Worm (Caenorhabditis elegans): Measurements from ENCODE around the gene atp-2.

- no peak for TF ChIP-seq elt-3 (tag; optimal IDR thresholded peaks at IDR 0.05)
- no peak for TF ChIP-seq zag-1 (tag; optimal IDR thresholded peaks at IDR 0.05)
- no peak for TF ChIP-seq mdl-1 (tag; optimal IDR thresholded peaks at IDR 0.05)
- TF ChIP-seq lin-15B (tag; optimal IDR thresholded peaks at IDR 0.05), result no peak
- TF ChIP-seq snpc-4 (tag; optimal IDR thresholded peaks at IDR 0.05), result no peak
- TF ChIP-seq skn-1 (tag; optimal IDR thresholded peaks at IDR 0.05), result no peak
- no peak for TF ChIP-seq nhr-11 (tag; optimal IDR thresholded peaks at IDR 0.05)
- TF ChIP-seq ama-1 (optimal IDR thresholded peaks at IDR 0.05), result no peak
- TF ChIP-seq nfya-1 (tag; optimal IDR thresholded peaks at IDR 0.05; ENCODE audit: insufficient read depth), result no peak
- TF ChIP-seq elt-1 (tag; optimal IDR thresholded peaks at IDR 0.05), result no peak
- TF ChIP-seq pqm-1 (tag; optimal IDR thresholded peaks at IDR 0.05), result no peak
- no peak for TF ChIP-seq ztf-11 (tag; optimal IDR thresholded peaks at IDR 0.05)
- TF ChIP-seq nhr-28 (tag; optimal IDR thresholded peaks at IDR 0.05), result no peak
These were observed 1.5 kb downstream of the atp-2 start for ce11 chrIII:5229511-5230250.
